Worm (Caenorhabditis elegans): ENCODE data around the gene T20D4.7.
"Not testable (repeated sequence)": the region's sequence is repeated elsewhere in the genome, so short reads cannot be mapped to it uniquely, and the experiment has no call there.

The T20D4.7 gene

ce11 chrV:3408602-3409001, at the start of gene T20D4.7:
Gene T20D4.7 (plus strand): TSS chrV:3408902.
- no peak for TF ChIP-seq sma-3 (GFP tag; optimal IDR thresholded peaks at IDR 0.05)
- no peak for TF ChIP-seq elt-1 (tag; optimal IDR thresholded peaks at IDR 0.05)
- no peak for TF ChIP-seq unc-62 (GFP tag; optimal IDR thresholded peaks at IDR 0.05)
- no peak for TF ChIP-seq lin-13 (GFP tag; optimal IDR thresholded peaks at IDR 0.05)
- TF ChIP-seq ztf-4 (tag; optimal IDR thresholded peaks at IDR 0.05): no peak
- TF ChIP-seq zag-1 (tag; optimal IDR thresholded peaks at IDR 0.05): no peak
- TF ChIP-seq nhr-6 (tag; optimal IDR thresholded peaks at IDR 0.05): no peak
- TF ChIP-seq mdl-1 (tag; optimal IDR thresholded peaks at IDR 0.05): no peak

- TF ChIP-seq sma-9 (GFP tag; optimal IDR thresholded peaks at IDR 0.05): no peak
- TF ChIP-seq sma-9 (tag; optimal IDR thresholded peaks at IDR 0.05): no peak
- TF ChIP-seq ceh-16 (tag; optimal IDR thresholded peaks at IDR 0.05): no peak
- no peak for TF ChIP-seq Y55F3AM.14 (GFP tag; optimal IDR thresholded peaks at IDR 0.05)
- no peak for TF ChIP-seq nhr-237 (tag; optimal IDR thresholded peaks at IDR 0.05)
- TF ChIP-seq egl-27 (tag; optimal IDR thresholded peaks at IDR 0.05): no peak
- TF ChIP-seq ztf-4 (tag; optimal IDR thresholded peaks at IDR 0.05): no peak
- TF ChIP-seq dmd-4 (tag; optimal IDR thresholded peaks at IDR 0.05): no peak
- no peak for TF ChIP-seq aly-2 (tag; optimal IDR thresholded peaks at IDR 0.05)
- no peak for TF ChIP-seq crh-2 (tag; optimal IDR thresholded peaks at IDR 0.05)
- TF ChIP-seq nhr-6 (tag; optimal IDR thresholded peaks at IDR 0.05): no peak
Observed at ce11 chrV:3361633-3362032, 47.1 kb upstream of the T20D4.7 start.

ce11 chrV:3362475-3362874, 46.2 kb upstream of the T20D4.7 start, which contains the start of gene C04E12.4:
Gene C04E12.4 (plus strand): TSS chrV:3362775.
- TF ChIP-seq alr-1 (tag; optimal IDR thresholded peaks at IDR 0.05): no peak
- TF ChIP-seq ZK546.5 (tag; optimal IDR thresholded peaks at IDR 0.05): no peak
- TF ChIP-seq crh-2 (tag; optimal IDR thresholded peaks at IDR 0.05): no peak
- TF ChIP-seq peb-1 (tag; optimal IDR thresholded peaks at IDR 0.05): no peak
- no peak for TF ChIP-seq ztf-11 (tag; optimal IDR thresholded peaks at IDR 0.05)
- TF ChIP-seq gmeb-1 (tag; optimal IDR thresholded peaks at IDR 0.05): no peak
- no peak for TF ChIP-seq elt-1 (tag; optimal IDR thresholded peaks at IDR 0.05)
- no peak for TF ChIP-seq unc-55 (GFP tag; optimal IDR thresholded peaks at IDR 0.05)
- TF ChIP-seq dmd-4 (tag; optimal IDR thresholded peaks at IDR 0.05): no peak
- no peak for TF ChIP-seq unc-62 (GFP tag; optimal IDR thresholded peaks at IDR 0.05)
- no peak for TF ChIP-seq mbf-1 (tag; optimal IDR thresholded peaks at IDR 0.05)
- no peak for TF ChIP-seq aly-2 (tag; optimal IDR thresholded peaks at IDR 0.05)
- TF ChIP-seq ama-1 (optimal IDR thresholded peaks at IDR 0.05): no peak
- no peak for TF ChIP-seq fos-1 (tag; optimal IDR thresholded peaks at IDR 0.05)
- TF ChIP-seq elt-3 (tag; optimal IDR thresholded peaks at IDR 0.05): no peak
- no peak for TF ChIP-seq nhr-129 (tag; optimal IDR thresholded peaks at IDR 0.05)
- no peak for TF ChIP-seq nhr-11 (tag; optimal IDR thresholded peaks at IDR 0.05)

- not testable (repeated sequence) for TF ChIP-seq crh-2, lin-11, elt-3 (tag; optimal IDR thresholded peaks at IDR 0.05)
Observed at ce11 chrV:3367773-3368172, 40.9 kb upstream of the T20D4.7 start, which contains the start of gene C04E12.2. Gene C04E12.2 (plus strand): TSS chrV:3368073.

ce11 chrV:3372673-3373072, 36.0 kb upstream of the T20D4.7 start, which contains the start of gene srx-121:
Gene srx-121 (minus strand): TSS chrV:3372773.
- no peak for TF ChIP-seq sma-3 (GFP tag; optimal IDR thresholded peaks at IDR 0.05)

- TF ChIP-seq nhr-23 (tag; optimal IDR thresholded peaks at IDR 0.05): no peak
- TF ChIP-seq lsy-2 (tag; optimal IDR thresholded peaks at IDR 0.05): no peak
- TF ChIP-seq elt-1 (tag; optimal IDR thresholded peaks at IDR 0.05): no peak
- TF ChIP-seq F13H6.1 (tag; optimal IDR thresholded peaks at IDR 0.05): no peak
- TF ChIP-seq nhr-6 (tag; optimal IDR thresholded peaks at IDR 0.05): no peak
- no peak for TF ChIP-seq sma-9 (GFP tag; optimal IDR thresholded peaks at IDR 0.05)
- no peak for TF ChIP-seq sma-9 (tag; optimal IDR thresholded peaks at IDR 0.05)
- TF ChIP-seq ceh-82 (tag; optimal IDR thresholded peaks at IDR 0.05): no peak
- no peak for TF ChIP-seq mdl-1 (tag; optimal IDR thresholded peaks at IDR 0.05)
- TF ChIP-seq ama-1 (optimal IDR thresholded peaks at IDR 0.05): no peak
- TF ChIP-seq R02D3.7 (tag; optimal IDR thresholded peaks at IDR 0.05): no peak
- TF ChIP-seq nhr-12 (tag; optimal IDR thresholded peaks at IDR 0.05): no peak
- no peak for TF ChIP-seq lin-13 (GFP tag; optimal IDR thresholded peaks at IDR 0.05)
- no peak for TF ChIP-seq lin-11 (tag; optimal IDR thresholded peaks at IDR 0.05)
- no peak for TF ChIP-seq nhr-11 (tag; optimal IDR thresholded peaks at IDR 0.05)
- TF ChIP-seq unc-55 (GFP tag; optimal IDR thresholded peaks at IDR 0.05): no peak
- no peak for TF ChIP-seq aly-2 (tag; optimal IDR thresholded peaks at IDR 0.05)
- no peak for TF ChIP-seq nhr-21 (tag; optimal IDR thresholded peaks at IDR 0.05)
- TF ChIP-seq blmp-1 (tag; optimal IDR thresholded peaks at IDR 0.05; ENCODE audit: insufficient read depth): no peak
Observed at ce11 chrV:3376973-3377372, 31.7 kb upstream of the T20D4.7 start, which contains the start of gene srbc-2. Gene srbc-2 (minus strand): TSS chrV:3377073.

Measured in whole organism, L2 larva.